Worm (Caenorhabditis elegans): Measurements from ENCODE around the gene npr-2.

DNA sequence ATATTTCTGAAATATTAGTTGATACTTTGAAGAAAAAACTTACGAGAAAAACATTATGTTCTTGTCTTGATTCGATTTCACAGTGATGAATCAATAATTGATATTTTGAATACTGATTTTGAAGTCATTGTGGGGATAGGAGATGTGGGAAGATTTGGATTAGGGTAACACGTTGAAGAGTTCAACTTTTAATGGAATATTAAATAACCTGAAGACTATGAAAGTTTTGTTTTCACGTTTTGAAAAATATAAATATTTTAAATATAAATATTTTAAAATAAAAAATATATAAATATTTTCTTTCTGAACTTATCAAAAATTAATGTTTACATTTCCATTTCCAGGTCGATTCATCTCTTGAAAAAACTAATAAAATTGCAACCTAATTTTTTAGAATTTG is 12.5 kb upstream of the npr-2 start, which contains the start of gene pei-1:
- TF ChIP-seq ets-7 (tag; optimal IDR thresholded peaks at IDR 0.05) (no peak), ama-1 (optimal IDR thresholded peaks at IDR 0.05) (no peak), scrt-1 (GFP tag; IDR thresholded peaks at IDR 0.05) (no peak), F13C5.2 (tag; optimal IDR thresholded peaks at IDR 0.05) (no peak), ceh-13 (GFP tag; optimal IDR thresholded peaks at IDR 0.05) (no peak), tbx-11 (GFP tag; IDR thresholded peaks at IDR 0.05) (no peak)

All from whole organism, early embryonic.